Worm (Caenorhabditis elegans): ENCODE data around the gene klp-6.
A peak's percentile ranks its signal among the peaks of the same experiment; 100 is the strongest.

Gene klp-6

DNA sequence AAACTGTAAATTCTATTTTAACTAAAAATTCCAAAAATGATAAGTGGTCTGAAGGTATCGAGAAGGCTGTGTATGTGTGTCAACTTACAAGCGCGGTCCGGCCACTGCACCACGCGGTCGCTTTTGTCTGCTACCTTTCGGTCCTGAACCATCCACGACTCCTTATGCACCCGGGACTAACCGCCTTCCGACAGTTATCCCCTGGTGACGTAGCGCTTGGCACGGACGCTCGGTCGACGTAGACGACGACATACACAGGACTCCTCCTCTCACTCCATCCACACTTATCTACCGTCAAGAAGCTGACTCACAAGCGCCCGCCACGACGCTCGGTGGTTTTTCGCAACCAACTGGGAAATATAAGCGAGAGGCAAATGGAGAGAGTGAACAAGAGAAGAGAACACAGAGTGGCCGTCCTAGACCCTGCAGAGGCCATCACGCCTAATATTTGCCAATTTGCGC, 677 bp downstream of the klp-6 start (continued):
- TF ChIP-seq unc-86 (tag; optimal IDR thresholded peaks at IDR 0.05) = peak; percentile 45
- peak; percentile 41 for TF ChIP-seq fos-1 (tag; optimal IDR thresholded peaks at IDR 0.05)
- peak; percentile 22 for TF ChIP-seq lin-13 (GFP tag; optimal IDR thresholded peaks at IDR 0.05)
- peak; percentile 74 for TF ChIP-seq sox-4 (tag; optimal IDR thresholded peaks at IDR 0.05)
- TF ChIP-seq rnt-1 (tag; optimal IDR thresholded peaks at IDR 0.05) = peak; percentile 58
- peak; percentile 81 for TF ChIP-seq nhr-71 (tag; optimal IDR thresholded peaks at IDR 0.05)
- TF ChIP-seq nhr-47 (tag; optimal IDR thresholded peaks at IDR 0.05) = peak; percentile 89
- peak; percentile 67 for TF ChIP-seq nhr-77 (tag; optimal IDR thresholded peaks at IDR 0.05)
- peak; percentile 78 for TF ChIP-seq lin-14 (GFP tag; optimal IDR thresholded peaks at IDR 0.05)
- peak; percentile 43 to 79 for TF ChIP-seq lsy-2 (tag; optimal IDR thresholded peaks at IDR 0.05)
- TF ChIP-seq mep-1 (tag; optimal IDR thresholded peaks at IDR 0.05) = peak; percentile 67
- peak; percentile 79 for TF ChIP-seq nhr-85 (tag)
- TF ChIP-seq dsc-1 (tag; optimal IDR thresholded peaks at IDR 0.05) = peak; percentile 80
- peak; percentile 16 for TF ChIP-seq skn-1 (tag; optimal IDR thresholded peaks at IDR 0.05)
- TF ChIP-seq grh-1 (GFP tag; IDR thresholded peaks at IDR 0.05) = 0 out of 2 replicates have a peak, but pooled peaks have one; percentile 35
- peak; percentile 78 for TF ChIP-seq pax-3 (tag; optimal IDR thresholded peaks at IDR 0.05)
- peak; percentile 71 for TF ChIP-seq tbx-2 (tag; optimal IDR thresholded peaks at IDR 0.05)
- peak; percentile 58 for TF ChIP-seq ceh-88 (GFP tag; IDR thresholded peaks at IDR 0.05)
- peak; percentile 13 to 58 for TF ChIP-seq lin-35 (GFP tag; optimal IDR thresholded peaks at IDR 0.05)
- peak; percentile 31 for TF ChIP-seq irx-1 (tag; optimal IDR thresholded peaks at IDR 0.05)
- TF ChIP-seq zip-4 (GFP tag; optimal IDR thresholded peaks at IDR 0.05) = peak; percentile 51
- TF ChIP-seq aly-2 (tag; optimal IDR thresholded peaks at IDR 0.05) = peak; percentile 64
- TF ChIP-seq lir-3 (tag; optimal IDR thresholded peaks at IDR 0.05; ENCODE audit: poor library complexity) = peak; percentile 55

DNA sequence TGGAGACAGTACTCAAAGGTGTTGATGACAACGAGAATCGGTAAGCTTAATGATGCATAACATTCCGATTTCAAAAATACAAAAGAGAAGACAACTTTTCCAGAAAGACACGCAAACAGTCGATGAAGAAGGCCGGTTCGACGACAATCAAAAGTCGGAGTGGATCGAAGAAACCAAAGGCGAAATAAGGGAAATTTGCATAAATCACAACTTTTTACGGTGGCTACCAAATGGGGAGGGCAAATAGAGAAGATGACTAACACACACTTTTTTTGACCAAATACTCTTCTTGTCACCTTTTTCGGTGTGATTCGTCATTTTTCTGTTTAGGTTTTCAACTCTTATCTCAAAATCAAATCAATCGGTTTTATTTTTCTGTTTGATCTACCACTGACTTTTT, 5.4 kb downstream of the klp-6 start, which contains the start of gene C45G9.6:
Gene C45G9.6 (plus strand): TSS at position 301 of the 400 bp plus-strand sequence.
- TF ChIP-seq ceh-88 (GFP tag; IDR thresholded peaks at IDR 0.05) = no peak
- no peak for TF ChIP-seq C16A3.4 (tag; optimal IDR thresholded peaks at IDR 0.05)
- no peak for TF ChIP-seq hlh-4 (tag; optimal IDR thresholded peaks at IDR 0.05)
- no peak for TF ChIP-seq nhr-84 (tag; optimal IDR thresholded peaks at IDR 0.05)
- no peak for TF ChIP-seq mdl-1 (tag; optimal IDR thresholded peaks at IDR 0.05)
- no peak for TF ChIP-seq C34B4.2 (tag; optimal IDR thresholded peaks at IDR 0.05)
- TF ChIP-seq nhr-28 (tag; optimal IDR thresholded peaks at IDR 0.05) = no peak
- TF ChIP-seq snpc-4 (tag; optimal IDR thresholded peaks at IDR 0.05) = no peak
- TF ChIP-seq nhr-47 (tag; optimal IDR thresholded peaks at IDR 0.05) = no peak
- no peak for TF ChIP-seq pqm-1 (tag; optimal IDR thresholded peaks at IDR 0.05)
- no peak for TF ChIP-seq blmp-1 (tag; optimal IDR thresholded peaks at IDR 0.05)
- TF ChIP-seq hlh-17 (GFP tag; optimal IDR thresholded peaks at IDR 0.05; ENCODE audit: borderline replicate concordance) = no peak

DNA sequence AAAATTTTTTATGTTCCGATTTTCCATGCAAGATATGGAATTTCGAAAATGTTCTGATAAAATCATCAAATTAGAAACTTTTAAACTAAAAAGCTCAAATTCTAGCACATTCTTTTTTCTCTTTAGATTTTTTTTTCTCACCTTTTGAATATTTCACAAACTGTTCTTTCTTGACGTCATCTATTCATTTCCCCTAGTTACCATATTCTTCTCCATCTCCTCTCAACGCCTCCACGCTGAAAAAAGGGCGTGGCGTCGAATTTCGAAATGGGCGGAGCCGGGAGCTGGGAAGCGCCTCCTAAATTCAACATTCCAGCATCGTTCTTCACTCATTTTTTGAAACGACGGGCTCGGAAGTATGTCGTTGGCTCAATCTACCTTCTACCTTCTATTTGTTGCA, 11.4 kb downstream of the klp-6 start, which contains the start of gene nlp-43:
Gene nlp-43 (plus strand): TSS at position 301 of the 400 bp plus-strand sequence.
- TF ChIP-seq sox-4 (tag; optimal IDR thresholded peaks at IDR 0.05) (no peak), hlh-4 (tag; optimal IDR thresholded peaks at IDR 0.05) (no peak), hpl-2 (GFP tag; optimal IDR thresholded peaks at IDR 0.05) (no peak), swsn-7 (tag; optimal IDR thresholded peaks at IDR 0.05) (no peak), aly-2 (tag; optimal IDR thresholded peaks at IDR 0.05) (no peak)

ce11 chrIII:5044709-5045108, 14.0 kb downstream of the klp-6 start, which contains the start of gene C45G9.14:
Gene C45G9.14 (plus strand): TSS chrIII:5045009.
- TF ChIP-seq efl-1 (optimal IDR thresholded peaks at IDR 0.05) (no peak), efl-1 (GFP tag; optimal IDR thresholded peaks at IDR 0.05 in 1 of 2) (peak in 1 of 2 experiments; percentile 47), vab-15 (tag; optimal IDR thresholded peaks at IDR 0.05) (no peak), ceh-63 (GFP tag; optimal IDR thresholded peaks at IDR 0.05) (peak; percentile 6)
